Fruit fly (Drosophila melanogaster) whole organism, embryonic: ENCODE measurements around the gene Bsg.

Experiments used
- ATbp ChIP-seq: fragments of 200-800 bp; sonication (Bioruptor generic); optimal IDR thresholded peaks from 2 replicates; lab custom pipeline; 2017; ENCODE audit warnings: missing biosample characterization, mild to moderate bottlenecking, missing genetic modification characterization, missing genetic modification reagents
- Awh ChIP-seq: fragments of 200-800 bp; sonication (Bioruptor generic); IDR thresholded peaks from 2 replicates; pipeline ENCODE4, ENCODE4 v1.3.6; 2022; ENCODE audit warnings: missing biosample characterization, missing genetic modification characterization
- CG10565 ChIP-seq: fragments of 200-800 bp; sonication (Bioruptor generic); optimal IDR thresholded peaks from 3 replicates; lab custom pipeline; 2016; ENCODE audit warnings: missing biosample characterization, mild to moderate bottlenecking, missing genetic modification characterization
- CG11456 ChIP-seq: fragments of 200-800 bp; sonication (Bioruptor generic); IDR thresholded peaks from 3 replicates; pipeline ENCODE4 v1.3.6; 2022; ENCODE audit warnings: missing biosample characterization, missing genetic modification characterization
- CG11695 ChIP-seq: fragments of 200-800 bp; sonication (Bioruptor generic); IDR thresholded peaks from 3 replicates; pipeline ENCODE4 v1.3.6; 2022; ENCODE audit warnings: missing biosample characterization, missing genetic modification characterization
- CG12659 ChIP-seq: fragments of 200-800 bp; sonication (Bioruptor generic); optimal IDR thresholded peaks from 3 replicates; lab custom pipeline; 2017; ENCODE audit warnings: mild to moderate bottlenecking, missing biosample characterization, missing genetic modification reagents, missing genetic modification characterization
- CG12769 ChIP-seq: fragments of 200-800 bp; sonication (Bioruptor generic); optimal IDR thresholded peaks from 2 replicates; lab custom pipeline; 2019; ENCODE audit warnings: missing biosample characterization, mild to moderate bottlenecking, missing genetic modification characterization, moderate library complexity
- CG12942 ChIP-seq: fragments of 200-800 bp; sonication (Bioruptor generic); optimal IDR thresholded peaks from 3 replicates; lab custom pipeline; 2016; ENCODE audit warnings: missing biosample characterization, missing genetic modification characterization
- CG13624 ChIP-seq: fragments of 200-800 bp; sonication (Bioruptor generic); optimal IDR thresholded peaks from 2 replicates; lab custom pipeline; 2016; ENCODE audit warnings: missing biosample characterization, missing genetic modification characterization
- CG14050 ChIP-seq: fragments of 200-800 bp; sonication (Bioruptor generic); IDR thresholded peaks from 3 replicates; pipeline ENCODE4 v1.3.6; 2022; ENCODE audit warnings: missing biosample characterization, missing genetic modification characterization
- CG1602 ChIP-seq: fragments of 200-800 bp; sonication (Bioruptor generic); optimal IDR thresholded peaks from 3 replicates; lab custom pipeline; 2016; ENCODE audit warnings: missing biosample characterization, missing genetic modification characterization
- CG17829 ChIP-seq: fragments of 200-800 bp; optimal IDR thresholded peaks from 2 replicates; lab custom pipeline; 2019; ENCODE audit warnings: missing biosample characterization, mild to moderate bottlenecking, missing genetic modification characterization, moderate library complexity
- CG18764 ChIP-seq: fragments of 200-800 bp; sonication (Bioruptor generic); optimal IDR thresholded peaks from 3 replicates; lab custom pipeline; 2016; ENCODE audit warnings: missing biosample characterization, missing genetic modification characterization
- CG3065 ChIP-seq: fragments of 200-800 bp; sonication (Bioruptor generic); optimal IDR thresholded peaks from 2 replicates; lab custom pipeline; 2016; ENCODE audit warnings: missing biosample characterization, missing genetic modification characterization
- CG31441 ChIP-seq: fragments of 200-800 bp; sonication (Bioruptor generic); IDR thresholded peaks from 2 replicates; pipeline ENCODE4 v1.3.6; 2022; ENCODE audit warnings: missing biosample characterization, missing genetic modification characterization
- CG33213 ChIP-seq: fragments of 200-800 bp; sonication (Bioruptor generic); optimal IDR thresholded peaks from 3 replicates; lab custom pipeline; 2016; ENCODE audit warnings: missing biosample characterization, missing genetic modification characterization
- CG3407 ChIP-seq: fragments of 200-800 bp; sonication (Bioruptor generic); optimal IDR thresholded peaks from 2 replicates; lab custom pipeline; 2018; ENCODE audit warnings: missing biosample characterization, mild to moderate bottlenecking, missing genetic modification characterization
- CG4360 ChIP-seq: fragments of 200-800 bp; sonication (Bioruptor generic); IDR thresholded peaks from 2 replicates; pipeline ENCODE4 v1.3.6; 2022; ENCODE audit warnings: missing biosample characterization, missing genetic modification characterization
- CG43689 ChIP-seq: fragments of 200-800 bp; sonication (Bioruptor generic); IDR thresholded peaks from 2 replicates; pipeline ENCODE4 v1.3.6; 2022; ENCODE audit warnings: missing biosample characterization, missing genetic modification characterization
- CG6272 ChIP-seq: fragments of 200-800 bp; sonication (Bioruptor generic); IDR thresholded peaks from 2 replicates; pipeline ENCODE4 v1.3.6; 2022; ENCODE audit warnings: missing biosample characterization, missing genetic modification characterization
- CG6654 ChIP-seq: fragments of 200-800 bp; sonication (Bioruptor generic); optimal IDR thresholded peaks from 2 replicates; lab custom pipeline; 2017; ENCODE audit warnings: missing biosample characterization, mild to moderate bottlenecking, missing genetic modification characterization
- CG7786 ChIP-seq: fragments of 200-800 bp; sonication (Bioruptor generic); optimal IDR thresholded peaks from 2 replicates; lab custom pipeline; 2016; ENCODE audit warnings: missing biosample characterization, missing genetic modification characterization
- CHES-1-like ChIP-seq: fragments of 200-800 bp; sonication (Bioruptor generic); optimal IDR thresholded peaks from 2 replicates; lab custom pipeline; 2016; ENCODE audit warnings: missing biosample characterization, missing genetic modification characterization
- Camta ChIP-seq: fragments of 200-800 bp; sonication (Bioruptor generic); optimal IDR thresholded peaks from 2 replicates; lab custom pipeline; 2016; ENCODE audit warnings: missing biosample characterization, missing genetic modification characterization
- Deaf1 ChIP-seq: fragments of 200-800 bp; optimal IDR thresholded peaks from 3 replicates; lab custom pipeline; 2019; ENCODE audit warnings: missing biosample characterization, mild to moderate bottlenecking, missing genetic modification characterization, moderate library complexity
- Dfd ChIP-seq, 2 experiments: fragments of >200 bp; optimal IDR thresholded peaks; 2 replicates each; lab custom pipeline; 2017; ENCODE audit warnings: missing biosample characterization in 2 of 2, missing genetic modification characterization in 2 of 2
- GATAe ChIP-seq: fragments of 200-800 bp; sonication (Bioruptor generic); conservative IDR thresholded peaks from 2 replicates; pipeline ENCODE4 v1.3.6; 2022; ENCODE audit warnings: missing biosample characterization, missing genetic modification characterization
- MTF-1 ChIP-seq: fragments of 200-800 bp; sonication (Bioruptor generic); optimal IDR thresholded peaks from 2 replicates; lab custom pipeline; 2018; ENCODE audit warnings: missing biosample characterization, mild to moderate bottlenecking, missing genetic modification characterization, borderline replicate concordance
- Pdp1 ChIP-seq, 2 experiments: fragments of 200-800 bp; sonication (Bioruptor generic); optimal IDR thresholded peaks; 3 replicates each; lab custom pipeline; 2016; ENCODE audit warnings: missing biosample characterization in 2 of 2, missing genetic modification characterization in 2 of 2, mild to moderate bottlenecking in 1 of 2, moderate library complexity in 1 of 2
- Stat92E ChIP-seq, 3 experiments: fragments of >200 bp in 2 of 3; fragments of 200-800 bp in 1 of 3; sonication (Bioruptor generic) in 1 of 3; optimal IDR thresholded peaks; 2 replicates each; lab custom pipeline; 2017 to 2019; ENCODE audit warnings: missing biosample characterization in 3 of 3, missing genetic modification characterization in 3 of 3, mild to moderate bottlenecking in 1 of 3, moderate library complexity in 1 of 3
- Vsx1 ChIP-seq: fragments of 200-800 bp; sonication (Bioruptor generic); optimal IDR thresholded peaks from 2 replicates; lab custom pipeline; 2017; ENCODE audit warnings: missing biosample characterization, mild to moderate bottlenecking, missing genetic modification characterization, missing genetic modification reagents
- cato ChIP-seq: fragments of 200-800 bp; sonication (Bioruptor generic); optimal IDR thresholded peaks from 2 replicates; lab custom pipeline; 2016; ENCODE audit warnings: missing biosample characterization, missing genetic modification characterization, borderline replicate concordance
- chinmo ChIP-seq: fragments of 200-800 bp; sonication (Bioruptor generic); IDR thresholded peaks from 4 replicates; pipeline ENCODE4 v1.3.6; 2022; ENCODE audit warnings: missing biosample characterization, missing genetic modification characterization; ENCODE audit not compliant: partially characterized antibody
- disco-r ChIP-seq: fragments of 200-800 bp; sonication (Bioruptor generic); optimal IDR thresholded peaks from 2 replicates; lab custom pipeline; 2016; ENCODE audit warnings: missing biosample characterization, missing genetic modification characterization
- en ChIP-seq: fragments of 200-800 bp; sonication (Bioruptor generic); optimal IDR thresholded peaks from 2 replicates; lab custom pipeline; 2016; ENCODE audit warnings: missing biosample characterization, missing genetic modification characterization
- ham ChIP-seq: fragments of 200-800 bp; sonication (Bioruptor generic); IDR thresholded peaks from 2 replicates; pipeline ENCODE4 v1.3.6; 2022; ENCODE audit warnings: missing biosample characterization, missing genetic modification characterization
- her ChIP-seq: fragments of 200-800 bp; sonication (Bioruptor generic); optimal IDR thresholded peaks from 2 replicates; lab custom pipeline; 2016; ENCODE audit warnings: missing biosample characterization, missing genetic modification characterization
- kah ChIP-seq: fragments of 200-800 bp; sonication (Bioruptor generic); optimal IDR thresholded peaks from 2 replicates; lab custom pipeline; 2018; ENCODE audit warnings: missing biosample characterization, mild to moderate bottlenecking, missing genetic modification characterization
- nau ChIP-seq: fragments of 200-800 bp; sonication (Bioruptor generic); optimal IDR thresholded peaks from 3 replicates; lab custom pipeline; 2017; ENCODE audit warnings: missing biosample characterization, mild to moderate bottlenecking, missing genetic modification characterization, missing genetic modification reagents
- nerfin-1 ChIP-seq: fragments of 200-800 bp; sonication (Bioruptor generic); optimal IDR thresholded peaks from 3 replicates; lab custom pipeline; 2019; ENCODE audit warnings: missing biosample characterization, mild to moderate bottlenecking, missing genetic modification characterization, moderate library complexity
- pfk ChIP-seq: fragments of 200-800 bp; sonication (Bioruptor generic); optimal IDR thresholded peaks from 2 replicates; lab custom pipeline; 2018; ENCODE audit warnings: missing biosample characterization, mild to moderate bottlenecking, missing genetic modification characterization, moderate library complexity
- pnt ChIP-seq: fragments of 200-800 bp; sonication (Bioruptor generic); optimal IDR thresholded peaks from 3 replicates; lab custom pipeline; 2016; ENCODE audit warnings: missing biosample characterization, missing genetic modification characterization
- repo ChIP-seq: fragments of 200-800 bp; sonication (Bioruptor generic); optimal IDR thresholded peaks from 2 replicates; lab custom pipeline; 2016; ENCODE audit warnings: missing biosample characterization, missing genetic modification characterization
- rib ChIP-seq: fragments of 200-800 bp; sonication (Bioruptor generic); IDR thresholded peaks from 2 replicates; pipeline ENCODE4 v1.3.6; 2022; ENCODE audit warnings: missing biosample characterization, missing genetic modification characterization
- sna ChIP-seq: fragments of 200-800 bp; sonication (Bioruptor generic); IDR thresholded peaks from 2 replicates; pipeline ENCODE4 v1.3.6; 2022; ENCODE audit warnings: missing biosample characterization, missing genetic modification characterization; ENCODE audit not compliant: partially characterized antibody
- sob ChIP-seq: fragments of 200-800 bp; sonication (Bioruptor generic); IDR thresholded peaks from 2 replicates; pipeline ENCODE4 v1.3.6; 2022; ENCODE audit warnings: missing biosample characterization, missing genetic modification characterization
- sqz ChIP-seq: fragments of 200-800 bp; sonication (Bioruptor generic); optimal IDR thresholded peaks from 3 replicates; lab custom pipeline; 2018; ENCODE audit warnings: missing biosample characterization, mild to moderate bottlenecking, missing genetic modification characterization
- tna ChIP-seq: fragments of 200-800 bp; sonication (Bioruptor generic); IDR thresholded peaks from 2 replicates; pipeline ENCODE4 v1.3.6; 2022; ENCODE audit warnings: missing biosample characterization, missing genetic modification characterization; ENCODE audit not compliant: partially characterized antibody
- wek ChIP-seq: fragments of 200-800 bp; sonication (Bioruptor generic); optimal IDR thresholded peaks from 3 replicates; lab custom pipeline; 2018; ENCODE audit warnings: missing biosample characterization, mild to moderate bottlenecking, missing genetic modification characterization, moderate library complexity

Gene Bsg

dm6 chr2L:8086736-8087467 lies 3.7 kb downstream of the Bsg start (continued):
- TF ChIP-seq CG18764 (GFP tag; lab: Kevin White, UChicago): no peak
- TF ChIP-seq CG11456 (GFP tag; lab: Robert Waterston, UW): no peak
- TF ChIP-seq rib (GFP tag; lab: Robert Waterston, UW): 0 out of 2 replicates have a peak, but pooled peaks have one; percentile 59
- TF ChIP-seq sob: no peak
- TF ChIP-seq CG13624 (GFP tag; lab: Kevin White, UChicago): no peak
- no peak for TF ChIP-seq CG43689 (GFP tag; lab: Robert Waterston, UW)
- TF ChIP-seq chinmo (GFP tag; lab: Robert Waterston, UW): peak; percentile 91
- TF ChIP-seq CG6654: no peak
- no peak for TF ChIP-seq CG31441 (GFP tag; lab: Robert Waterston, UW)
- no peak for TF ChIP-seq GATAe (GFP tag; lab: Robert Waterston, UW)
- TF ChIP-seq CG11695: 0 out of 3 replicates have a peak, but pooled peaks have one; percentile 10
- TF ChIP-seq pnt (GFP tag; lab: Kevin White, UChicago): no peak
- no peak for TF ChIP-seq Camta
- no peak for TF ChIP-seq CG10565 (GFP tag; lab: Kevin White, UChicago)
- no peak for TF ChIP-seq CG33213 (GFP tag; lab: Kevin White, UChicago)
- TF ChIP-seq Deaf1 (tag; lab: Kevin White, UChicago): peak; percentile 5
- TF ChIP-seq cato (GFP tag; lab: Kevin White, UChicago): no peak
- no peak for TF ChIP-seq her (GFP tag; lab: Kevin White, UChicago)
- no peak for TF ChIP-seq CG3407 (GFP tag; lab: Kevin White, UChicago)
- no peak for TF ChIP-seq CG14050 (GFP tag; lab: Robert Waterston, UW)
- no peak for TF ChIP-seq kah (GFP tag; lab: Kevin White, UChicago)
- no peak for TF ChIP-seq repo (GFP tag; lab: Kevin White, UChicago)
- no peak for TF ChIP-seq pfk (GFP tag; lab: Kevin White, UChicago)
- TF ChIP-seq CG1602 (GFP tag; lab: Kevin White, UChicago): no peak
- no peak for TF ChIP-seq Awh
- TF ChIP-seq ATbp (GFP tag; lab: Kevin White, UChicago): no peak
- TF ChIP-seq sqz: no peak
- TF ChIP-seq CG6272 (GFP tag; lab: Robert Waterston, UW): no peak
- TF ChIP-seq Dfd (GFP tag; optimal IDR thresholded peaks at IDR 0.05; lab: Kevin White, UChicago): no peak
- TF ChIP-seq CG17829 (tag; lab: Kevin White, UChicago): no peak
- no peak for TF ChIP-seq nerfin-1 (tag; lab: Kevin White, UChicago)
- peak; percentile 33 for TF ChIP-seq CG12659 (GFP tag; lab: Kevin White, UChicago)
- TF ChIP-seq CHES-1-like: peak; percentile 1
- 0 out of 2 replicates have a peak, but pooled peaks have one; percentile 10 for TF ChIP-seq ham (GFP tag; lab: Robert Waterston, UW)
- no peak for TF ChIP-seq Vsx1 (GFP tag; lab: Kevin White, UChicago)
- peak; percentile 80 for TF ChIP-seq CG12769 (tag; lab: Kevin White, UChicago)
- no peak for TF ChIP-seq Stat92E (GFP tag; optimal IDR thresholded peaks at IDR 0.05; lab: Kevin White, UChicago)
- no peak for TF ChIP-seq sna (GFP tag; lab: Robert Waterston, UW)
- no peak for TF ChIP-seq en (GFP tag; lab: Kevin White, UChicago)
- no peak for TF ChIP-seq wek (GFP tag; lab: Kevin White, UChicago)
- TF ChIP-seq CG12942 (GFP tag; lab: Kevin White, UChicago): no peak
- no peak for TF ChIP-seq CG4360 (GFP tag; lab: Robert Waterston, UW)
- no peak for TF ChIP-seq tna (GFP tag; lab: Robert Waterston, UW)
- no peak for TF ChIP-seq CG7786
- TF ChIP-seq Pdp1 (GFP tag; optimal IDR thresholded peaks at IDR 0.05; lab: Kevin White, UChicago): peak in 1 of 2 experiments; percentile 92
- no peak for TF ChIP-seq nau (GFP tag; lab: Kevin White, UChicago)
- no peak for TF ChIP-seq MTF-1 (GFP tag; lab: Kevin White, UChicago)
- TF ChIP-seq CG3065 (GFP tag; lab: Kevin White, UChicago): no peak
- no peak for TF ChIP-seq disco-r
